Fruit fly (Drosophila melanogaster): ENCODE measurements around the gene CG31206.

CG31206 gene

dm6 chr3R:20057501-20057900 lies 50.3 kb downstream of the CG31206 start, which contains the start of gene mdlc (continued):
- no peak for TF ChIP-seq chinmo (GFP tag; IDR thresholded peaks at IDR 0.05; ENCODE audit: partially characterized antibody)
- TF ChIP-seq CG7786 (GFP tag; optimal IDR thresholded peaks at IDR 0.05) = no peak
- TF ChIP-seq CG2129 (GFP tag; IDR thresholded peaks at IDR 0.05; ENCODE audit: partially characterized antibody) = no peak
- no peak for TF ChIP-seq CG10565 (GFP tag; optimal IDR thresholded peaks at IDR 0.05)
- TF ChIP-seq nerfin-2 (GFP tag; IDR thresholded peaks at IDR 0.05; ENCODE audit: partially characterized antibody) = no peak
- TF ChIP-seq CG5245 (GFP tag; optimal IDR thresholded peaks at IDR 0.05) = no peak
- TF ChIP-seq CG18599 (GFP tag; optimal IDR thresholded peaks at IDR 0.05) = no peak
- TF ChIP-seq tgo (GFP tag; IDR thresholded peaks at IDR 0.05) = no peak
- no peak for TF ChIP-seq CG6254 (GFP tag; optimal IDR thresholded peaks at IDR 0.05)
- TF ChIP-seq CG10274 (GFP tag; optimal IDR thresholded peaks at IDR 0.05) = no peak
- peak; percentile 55; the same call in 1 of the 2 replicates for TF ChIP-seq CG9932 (GFP tag; IDR thresholded peaks at IDR 0.05)
- no peak for TF ChIP-seq seq (GFP tag; IDR thresholded peaks at IDR 0.05)
- no peak for TF ChIP-seq CG18262 (tag; optimal IDR thresholded peaks at IDR 0.05)
- no peak for TF ChIP-seq HLH54F (GFP tag; optimal IDR thresholded peaks at IDR 0.05)
- no peak for TF ChIP-seq Max (GFP tag; optimal IDR thresholded peaks at IDR 0.05)
- no peak for TF ChIP-seq NC2β (GFP tag; optimal IDR thresholded peaks at IDR 0.05)
- no peak for TF ChIP-seq D (optimal IDR thresholded peaks at IDR 0.05)
- no peak for TF ChIP-seq D (GFP tag; optimal IDR thresholded peaks at IDR 0.05)
- TF ChIP-seq BEAF-32 (GFP tag; optimal IDR thresholded peaks at IDR 0.05) = peak; percentile 71
- no peak for TF ChIP-seq CG13123 (GFP tag; optimal IDR thresholded peaks at IDR 0.05)
- peak; percentile 38; the same call in 1 of the 3 replicates for TF ChIP-seq vnd (GFP tag; IDR thresholded peaks at IDR 0.05; ENCODE audit: partially characterized antibody)
- TF ChIP-seq CG10209 (GFP tag; optimal IDR thresholded peaks at IDR 0.05) = no peak
- no peak for TF ChIP-seq CG1529 (GFP tag; optimal IDR thresholded peaks at IDR 0.05)
- no peak for TF ChIP-seq Ada2b (GFP tag; IDR thresholded peaks at IDR 0.05)
- TF ChIP-seq CG14710 (tag; optimal IDR thresholded peaks at IDR 0.05) = peak; percentile 40
- TF ChIP-seq Scr (GFP tag; IDR thresholded peaks at IDR 0.05; ENCODE audit: partially characterized antibody) = peak; percentile 71
- TF ChIP-seq unc-4 (GFP tag; IDR thresholded peaks at IDR 0.05; ENCODE audit: partially characterized antibody) = peak; percentile 61
- TF ChIP-seq peb (GFP tag; IDR thresholded peaks at IDR 0.05) = no peak
- no peak for TF ChIP-seq Dip3 (GFP tag; optimal IDR thresholded peaks at IDR 0.05)
- TF ChIP-seq exex (tag; optimal IDR thresholded peaks at IDR 0.05) = no peak
- no peak for TF ChIP-seq CG2712 (tag; optimal IDR thresholded peaks at IDR 0.05)
- no peak for TF ChIP-seq Deaf1 (tag; optimal IDR thresholded peaks at IDR 0.05)
- no peak for TF ChIP-seq Bteb2 (GFP tag; optimal IDR thresholded peaks at IDR 0.05)
- TF ChIP-seq CG2875 (GFP tag; optimal IDR thresholded peaks at IDR 0.05) = no peak
- TF ChIP-seq CG12236 (GFP tag; optimal IDR thresholded peaks at IDR 0.05) = no peak
- TF ChIP-seq Poxn (GFP tag; IDR thresholded peaks at IDR 0.05) = no peak
- no peak for TF ChIP-seq Myb (GFP tag; optimal IDR thresholded peaks at IDR 0.05)
- peak; percentile 38; the same call in 1 of the 3 replicates for TF ChIP-seq CG34224 (GFP tag; IDR thresholded peaks at IDR 0.05; ENCODE audit: partially characterized antibody)
- no peak for TF ChIP-seq Tbp (GFP tag; optimal IDR thresholded peaks at IDR 0.05)
- TF ChIP-seq al (GFP tag; IDR thresholded peaks at IDR 0.05) = no peak
- no peak for TF ChIP-seq CG9437 (GFP tag; optimal IDR thresholded peaks at IDR 0.05)
- TF ChIP-seq HLH3B (GFP tag; IDR thresholded peaks at IDR 0.05) = no peak
- TF ChIP-seq CG17186 (GFP tag; optimal IDR thresholded peaks at IDR 0.05) = no peak
- TF ChIP-seq Neu2 (GFP tag; optimal IDR thresholded peaks at IDR 0.05; ENCODE audit: borderline replicate concordance) = no peak
- TF ChIP-seq nom (GFP tag; optimal IDR thresholded peaks at IDR 0.05) = no peak
- peak; percentile 55; the same call in 2 of the 3 replicates for TF ChIP-seq Doc3 (GFP tag; IDR thresholded peaks at IDR 0.05; ENCODE audit: partially characterized antibody)
- peak; percentile 13 for TF ChIP-seq CG10147 (GFP tag; optimal IDR thresholded peaks at IDR 0.05)
- TF ChIP-seq CG7963 (GFP tag; IDR thresholded peaks at IDR 0.05; ENCODE audit: partially characterized antibody) = no peak
- no peak for TF ChIP-seq zfh2 (GFP tag; optimal IDR thresholded peaks at IDR 0.05)
- no peak for TF ChIP-seq Antp (GFP tag; optimal IDR thresholded peaks at IDR 0.05)
- no peak for TF ChIP-seq chm (GFP tag; IDR thresholded peaks at IDR 0.05)
